Fruit fly (Drosophila melanogaster) whole organism, embryonic: ENCODE results near the gene CG15203.

Experiments
- Bteb2 ChIP-seq: fragments of 200-800 bp; sonication (Bioruptor generic); optimal IDR thresholded peaks from 2 replicates; lab custom pipeline; 2016; ENCODE audit warnings: missing biosample characterization, missing genetic modification characterization
- C15 ChIP-seq: fragments of 200-800 bp; sonication (Bioruptor generic); IDR thresholded peaks from 3 replicates; pipeline ENCODE4 v1.3.6; 2022; ENCODE audit warnings: missing biosample characterization, missing genetic modification characterization
- CG1024 ChIP-seq: fragments of 200-800 bp; sonication (Bioruptor generic); IDR thresholded peaks from 2 replicates; pipeline ENCODE4 v1.3.6; 2022; ENCODE audit warnings: missing biosample characterization, missing genetic modification characterization
- CG10366 ChIP-seq: fragments of 200-800 bp; sonication (Bioruptor generic); IDR thresholded peaks from 2 replicates; pipeline ENCODE4 v1.3.6; 2022; ENCODE audit warnings: missing biosample characterization, missing genetic modification characterization
- CG12071 ChIP-seq: fragments of 200-800 bp; sonication (Bioruptor generic); optimal IDR thresholded peaks from 3 replicates; lab custom pipeline; 2018; ENCODE audit warnings: missing biosample characterization, mild to moderate bottlenecking, missing genetic modification characterization
- CG12769 ChIP-seq: fragments of 200-800 bp; sonication (Bioruptor generic); optimal IDR thresholded peaks from 2 replicates; lab custom pipeline; 2019; ENCODE audit warnings: missing biosample characterization, mild to moderate bottlenecking, missing genetic modification characterization, moderate library complexity
- CG13287 ChIP-seq: fragments of 200-800 bp; sonication (Bioruptor generic); IDR thresholded peaks from 2 replicates; pipeline ENCODE4 v1.3.6; 2022; ENCODE audit warnings: missing biosample characterization, missing genetic modification characterization; ENCODE audit not compliant: partially characterized antibody
- CG1603 ChIP-seq: fragments of 200-800 bp; sonication (Bioruptor generic); optimal IDR thresholded peaks from 2 replicates; lab custom pipeline; 2019; ENCODE audit warnings: missing biosample characterization, mild to moderate bottlenecking, missing genetic modification characterization, moderate library complexity
- CG17361 ChIP-seq: fragments of 200-800 bp; sonication (Bioruptor generic); IDR thresholded peaks from 3 replicates; pipeline ENCODE4 v1.3.6; 2022; ENCODE audit warnings: missing biosample characterization, missing genetic modification characterization
- CG18262 ChIP-seq: fragments of 200-800 bp; optimal IDR thresholded peaks from 3 replicates; lab custom pipeline; 2019; ENCODE audit warnings: missing biosample characterization, mild to moderate bottlenecking, missing genetic modification characterization, moderate library complexity
- CG18619 ChIP-seq: fragments of 200-800 bp; sonication (Bioruptor generic); optimal IDR thresholded peaks from 3 replicates; lab custom pipeline; 2017; ENCODE audit warnings: missing biosample characterization, mild to moderate bottlenecking, missing genetic modification characterization
- CG2129 ChIP-seq: fragments of 200-800 bp; sonication (Bioruptor generic); IDR thresholded peaks from 2 replicates; pipeline ENCODE4 v1.3.6; 2022; ENCODE audit warnings: missing biosample characterization, missing genetic modification characterization; ENCODE audit not compliant: partially characterized antibody
- CG2199 ChIP-seq: fragments of 200-800 bp; sonication (Bioruptor generic); IDR thresholded peaks from 3 replicates; pipeline ENCODE4 v1.3.6; 2022; ENCODE audit warnings: missing biosample characterization, missing genetic modification characterization
- CG3847 ChIP-seq: fragments of 200-800 bp; sonication (Bioruptor generic); IDR thresholded peaks from 2 replicates; pipeline ENCODE4 v1.3.6; 2022; ENCODE audit warnings: missing biosample characterization, missing genetic modification characterization
- CG5180 ChIP-seq: fragments of 200-800 bp; sonication (Bioruptor generic); optimal IDR thresholded peaks from 3 replicates; lab custom pipeline; 2017; ENCODE audit warnings: missing biosample characterization, missing genetic modification characterization, mild to moderate bottlenecking, moderate library complexity, missing genetic modification reagents
- CG7372 ChIP-seq: fragments of 200-800 bp; sonication (Bioruptor generic); IDR thresholded peaks from 2 replicates; pipeline ENCODE4 v1.3.6; 2022; ENCODE audit warnings: missing biosample characterization, missing genetic modification characterization
- CG8290 ChIP-seq, 3 experiments: fragments of 200-800 bp; sonication (Bioruptor generic); optimal IDR thresholded peaks; 2 replicates each; lab custom pipeline; 2016 to 2019; ENCODE audit warnings: missing biosample characterization in 3 of 3, missing genetic modification characterization in 3 of 3, mild to moderate bottlenecking in 2 of 3, moderate library complexity in 1 of 3
- CG8924 ChIP-seq: fragments of 200-800 bp; optimal IDR thresholded peaks from 3 replicates; lab custom pipeline; 2019; ENCODE audit warnings: missing biosample characterization, mild to moderate bottlenecking, missing genetic modification characterization, moderate library complexity
- Camta ChIP-seq: fragments of 200-800 bp; sonication (Bioruptor generic); optimal IDR thresholded peaks from 2 replicates; lab custom pipeline; 2016; ENCODE audit warnings: missing biosample characterization, missing genetic modification characterization
- D19B ChIP-seq: fragments of 200-800 bp; sonication (Bioruptor generic); optimal IDR thresholded peaks from 2 replicates; lab custom pipeline; 2017; ENCODE audit warnings: missing biosample characterization, mild to moderate bottlenecking, missing genetic modification characterization
- Dek ChIP-seq: fragments of 200-800 bp; sonication (Bioruptor generic); optimal IDR thresholded peaks from 3 replicates; lab custom pipeline; 2019; ENCODE audit warnings: missing biosample characterization, mild to moderate bottlenecking, missing genetic modification characterization, moderate library complexity
- Dip2 ChIP-seq: fragments of 200-800 bp; sonication (Bioruptor generic); IDR thresholded peaks from 2 replicates; pipeline ENCODE4 v1.3.6; 2022; ENCODE audit warnings: missing biosample characterization, missing genetic modification characterization
- E2f2 ChIP-seq: fragments of 200-800 bp; sonication (Bioruptor generic); IDR thresholded peaks from 2 replicates; pipeline ENCODE4 v1.3.6; 2022; ENCODE audit warnings: missing biosample characterization, missing genetic modification characterization
- Fer1 ChIP-seq: fragments of 200-800 bp; sonication (Bioruptor generic); optimal IDR thresholded peaks from 2 replicates; lab custom pipeline; 2017; ENCODE audit warnings: missing biosample characterization, mild to moderate bottlenecking, missing genetic modification characterization
- Hey ChIP-seq: fragments of 200-800 bp; sonication (Bioruptor generic); optimal IDR thresholded peaks from 3 replicates; lab custom pipeline; 2018; ENCODE audit warnings: missing biosample characterization, mild to moderate bottlenecking, missing genetic modification characterization
- Hr78 ChIP-seq, 2 experiments: fragments of 200-800 bp in 1 of 2; fragments of >200 bp in 1 of 2; sonication (Bioruptor generic) in 1 of 2; optimal IDR thresholded peaks; 2 replicates each; lab custom pipeline; 2017 to 2019; ENCODE audit warnings: missing biosample characterization in 2 of 2, missing genetic modification characterization in 2 of 2, mild to moderate bottlenecking in 1 of 2, moderate library complexity in 1 of 2
- MBD-R2 ChIP-seq: fragments of 200-800 bp; sonication (Bioruptor generic); IDR thresholded peaks from 2 replicates; pipeline ENCODE4 v1.3.6; 2022; ENCODE audit warnings: missing biosample characterization, missing genetic modification characterization
- NK7.1 ChIP-seq: fragments of 200-800 bp; sonication (Bioruptor generic); optimal IDR thresholded peaks from 3 replicates; lab custom pipeline; 2016; ENCODE audit warnings: missing biosample characterization, missing genetic modification characterization
- Neu2 ChIP-seq: fragments of 200-800 bp; sonication (Bioruptor generic); optimal IDR thresholded peaks from 3 replicates; lab custom pipeline; 2016; ENCODE audit warnings: missing biosample characterization, missing genetic modification characterization, borderline replicate concordance
- Side ChIP-seq: fragments of 200-800 bp; sonication (Bioruptor generic); optimal IDR thresholded peaks from 2 replicates; lab custom pipeline; 2016; ENCODE audit warnings: missing biosample characterization, missing genetic modification characterization
- bsh ChIP-seq, 2 experiments: fragments of 200-800 bp; sonication (Bioruptor generic); optimal IDR thresholded peaks; 2 replicates each; lab custom pipeline; 2017 to 2018; ENCODE audit warnings: mild to moderate bottlenecking in 2 of 2, missing biosample characterization in 2 of 2, missing genetic modification characterization in 2 of 2, moderate library complexity in 1 of 2
- da ChIP-seq: fragments of 200-800 bp; sonication (Bioruptor generic); optimal IDR thresholded peaks from 2 replicates; lab custom pipeline; 2016; ENCODE audit warnings: missing biosample characterization, missing genetic modification characterization
- ems ChIP-seq: fragments of 200-800 bp; sonication (Bioruptor generic); optimal IDR thresholded peaks from 3 replicates; lab custom pipeline; 2016; ENCODE audit warnings: missing biosample characterization, missing genetic modification characterization
- gce ChIP-seq: fragments of 200-800 bp; sonication (Bioruptor generic); IDR thresholded peaks from 3 replicates; pipeline ENCODE4 v1.3.6; 2022; ENCODE audit warnings: missing biosample characterization, missing genetic modification characterization
- grn ChIP-seq: fragments of 200-800 bp; sonication (Bioruptor generic); optimal IDR thresholded peaks from 3 replicates; lab custom pipeline; 2017; ENCODE audit warnings: missing biosample characterization, missing genetic modification characterization
- ham ChIP-seq: fragments of 200-800 bp; sonication (Bioruptor generic); IDR thresholded peaks from 2 replicates; pipeline ENCODE4 v1.3.6; 2022; ENCODE audit warnings: missing biosample characterization, missing genetic modification characterization
- hth ChIP-seq: fragments of >200 bp; optimal IDR thresholded peaks from 2 replicates; lab custom pipeline; 2017; ENCODE audit warnings: inconsistent platforms
- ind ChIP-seq: fragments of 200-800 bp; sonication (Bioruptor generic); optimal IDR thresholded peaks from 3 replicates; lab custom pipeline; 2016; ENCODE audit warnings: missing biosample characterization, missing genetic modification characterization
- kah ChIP-seq: fragments of 200-800 bp; sonication (Bioruptor generic); optimal IDR thresholded peaks from 2 replicates; lab custom pipeline; 2018; ENCODE audit warnings: missing biosample characterization, mild to moderate bottlenecking, missing genetic modification characterization
- knrl ChIP-seq: fragments of 200-800 bp; sonication (Bioruptor generic); IDR thresholded peaks from 3 replicates; pipeline ENCODE4 v1.3.6; 2022; ENCODE audit warnings: missing biosample characterization, missing genetic modification characterization; ENCODE audit not compliant: partially characterized antibody
- luna ChIP-seq: fragments of 200-800 bp; sonication (Bioruptor generic); optimal IDR thresholded peaks from 2 replicates; lab custom pipeline; 2016; ENCODE audit warnings: missing biosample characterization, missing genetic modification characterization
- nerfin-2 ChIP-seq: fragments of 200-800 bp; sonication (Bioruptor generic); IDR thresholded peaks from 2 replicates; pipeline ENCODE4 v1.3.6; 2022; ENCODE audit warnings: missing biosample characterization, missing genetic modification characterization; ENCODE audit not compliant: partially characterized antibody
- otp ChIP-seq: fragments of 200-800 bp; sonication (Bioruptor generic); IDR thresholded peaks from 3 replicates; pipeline ENCODE4, ENCODE4 v1.3.6; 2022; ENCODE audit warnings: missing biosample characterization, missing genetic modification characterization
- ranshi ChIP-seq: fragments of 200-800 bp; sonication (Bioruptor generic); IDR thresholded peaks from 2 replicates; pipeline ENCODE4 v1.3.6; 2022; ENCODE audit warnings: missing biosample characterization, missing genetic modification characterization
- repo ChIP-seq: fragments of 200-800 bp; sonication (Bioruptor generic); optimal IDR thresholded peaks from 2 replicates; lab custom pipeline; 2016; ENCODE audit warnings: missing biosample characterization, missing genetic modification characterization
- row ChIP-seq: fragments of 200-800 bp; sonication (Bioruptor generic); IDR thresholded peaks from 3 replicates; pipeline ENCODE4 v1.3.6; 2022; ENCODE audit warnings: missing biosample characterization, missing genetic modification characterization
- so ChIP-seq: fragments of 200-800 bp; sonication (Bioruptor generic); IDR thresholded peaks from 3 replicates; pipeline ENCODE4 v1.3.6; 2022; ENCODE audit warnings: missing biosample characterization, missing genetic modification characterization
- trh ChIP-seq: fragments of 200-800 bp; sonication (Bioruptor generic); optimal IDR thresholded peaks from 2 replicates; lab custom pipeline; 2016; ENCODE audit warnings: missing biosample characterization, missing genetic modification characterization
- twi ChIP-seq: fragments of 200-800 bp; optimal IDR thresholded peaks from 2 replicates; lab custom pipeline; 2019; ENCODE audit warnings: missing biosample characterization, mild to moderate bottlenecking, missing genetic modification characterization, moderate library complexity
- vvl ChIP-seq: fragments of 200-800 bp; sonication (Bioruptor generic); IDR thresholded peaks from 2 replicates; pipeline ENCODE4 v1.3.6; 2022; ENCODE audit warnings: missing biosample characterization, missing genetic modification characterization

The CG15203 gene

DNA sequence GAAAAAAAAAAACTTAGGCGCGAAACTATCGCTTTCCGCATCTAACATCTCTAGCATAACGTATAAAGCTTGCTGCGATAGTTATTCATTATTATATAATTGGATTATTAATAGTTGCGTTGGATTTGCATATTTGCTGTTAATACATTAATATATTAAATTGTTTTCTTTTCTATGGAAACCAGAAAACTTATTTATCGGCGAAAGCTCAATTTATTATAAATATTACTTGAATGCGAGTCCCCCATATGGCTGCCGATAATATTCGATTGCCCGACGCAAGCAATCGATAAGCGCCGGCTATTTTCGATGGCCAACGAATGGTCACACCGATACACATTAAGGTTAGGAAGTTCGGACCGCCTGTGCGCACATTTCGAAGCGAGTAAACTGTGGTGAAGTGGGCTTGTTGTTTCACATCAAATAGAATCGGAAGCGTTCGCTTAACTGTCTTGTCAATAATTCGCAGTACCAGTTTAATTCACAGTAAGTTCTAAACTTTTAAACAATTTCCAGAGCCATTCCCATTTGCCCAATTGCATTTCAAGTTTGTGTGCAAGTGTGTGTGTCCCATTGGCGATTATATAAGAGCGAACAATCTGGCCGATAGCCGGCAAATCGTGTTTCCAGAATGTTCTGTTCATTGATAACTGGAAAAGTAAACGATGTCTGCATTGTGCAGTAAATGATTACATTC, 41.9 kb downstream of the CG15203 start, which contains the start of gene Hsp60A (continued):
- TF ChIP-seq CG3847 (GFP tag; lab: Robert Waterston, UW) = peak; percentile 25; the same call in 1 of the 2 replicates
- TF ChIP-seq bsh (GFP tag; optimal IDR thresholded peaks at IDR 0.05; lab: Kevin White, UChicago) = peak in 1 of 2 experiments; percentile 55
- peak; percentile 78 for TF ChIP-seq nerfin-2 (GFP tag; lab: Robert Waterston, UW)
- TF ChIP-seq CG5180 (GFP tag; lab: Kevin White, UChicago) = no peak
- TF ChIP-seq E2f2 (GFP tag; lab: Robert Waterston, UW) = peak; percentile 92
- TF ChIP-seq da (GFP tag; lab: Kevin White, UChicago) = no peak
- no peak for TF ChIP-seq ems (GFP tag; lab: Kevin White, UChicago)
- TF ChIP-seq luna (GFP tag; lab: Kevin White, UChicago) = no peak
- 0 out of 2 replicates have a peak, but pooled peaks have one; percentile 18 for TF ChIP-seq vvl (GFP tag; lab: Robert Waterston, UW)
- TF ChIP-seq hth = no peak
- TF ChIP-seq knrl (GFP tag; lab: Robert Waterston, UW) = peak; percentile 90
- TF ChIP-seq otp = 0 out of 3 replicates have a peak, but pooled peaks have one; percentile 13
- no peak for TF ChIP-seq Neu2 (GFP tag; lab: Kevin White, UChicago)
- TF ChIP-seq kah (GFP tag; lab: Kevin White, UChicago) = no peak
- TF ChIP-seq Bteb2 (GFP tag; lab: Kevin White, UChicago) = no peak
- peak; percentile 35 for TF ChIP-seq Dek
- TF ChIP-seq CG1603 (tag; lab: Kevin White, UChicago) = no peak
- TF ChIP-seq ham = no peak
- no peak for TF ChIP-seq CG12071
- peak; percentile 60; the same call in 1 of the 2 replicates for TF ChIP-seq CG2129
- no peak for TF ChIP-seq repo (GFP tag; lab: Kevin White, UChicago)
- TF ChIP-seq CG10366 = peak; percentile 47
- TF ChIP-seq Hey = no peak
- TF ChIP-seq Side (GFP tag; lab: Kevin White, UChicago) = no peak
- TF ChIP-seq C15 (GFP tag; lab: Robert Waterston, UW) = no peak
- no peak for TF ChIP-seq twi
- TF ChIP-seq ranshi (GFP tag; lab: Robert Waterston, UW) = no peak; the same call in 1 of the 2 replicates
- TF ChIP-seq Camta (GFP tag; lab: Kevin White, UChicago) = no peak
- TF ChIP-seq CG1024 = no peak
- no peak for TF ChIP-seq gce (GFP tag; lab: Robert Waterston, UW)
- peak; percentile 17 for TF ChIP-seq CG18619 (GFP tag; lab: Kevin White, UChicago)
- no peak for TF ChIP-seq grn (GFP tag; lab: Kevin White, UChicago)
- no peak for TF ChIP-seq NK7.1
- no peak for TF ChIP-seq CG12769
- TF ChIP-seq Dip2 (GFP tag; lab: Robert Waterston, UW) = no peak
- TF ChIP-seq CG8924 (tag; lab: Kevin White, UChicago) = peak; percentile 33
- TF ChIP-seq CG2199 (GFP tag; lab: Robert Waterston, UW) = no peak
- TF ChIP-seq CG17361 (GFP tag; lab: Robert Waterston, UW) = peak; percentile 60; the same call in 2 of the 3 replicates
- peak; percentile 55 for TF ChIP-seq Fer1
- no peak for TF ChIP-seq trh (GFP tag; lab: Kevin White, UChicago)
- peak; percentile 41 for TF ChIP-seq MBD-R2 (GFP tag; lab: Robert Waterston, UW)
- TF ChIP-seq CG8290 (GFP tag; optimal IDR thresholded peaks at IDR 0.05; lab: Kevin White, UChicago) = no peak
- no peak for TF ChIP-seq CG8290 (tag; optimal IDR thresholded peaks at IDR 0.05; lab: Kevin White, UChicago)
- no peak for TF ChIP-seq Hr78 (GFP tag; optimal IDR thresholded peaks at IDR 0.05; lab: Kevin White, UChicago)
- TF ChIP-seq ind (GFP tag; lab: Kevin White, UChicago) = peak; percentile 28
- no peak for TF ChIP-seq so (GFP tag; lab: Robert Waterston, UW)
- TF ChIP-seq D19B (GFP tag; lab: Kevin White, UChicago) = no peak
- TF ChIP-seq CG18262 (tag; lab: Kevin White, UChicago) = peak; percentile 3
- peak; percentile 82 for TF ChIP-seq row
- no peak for TF ChIP-seq CG7372 (GFP tag; lab: Robert Waterston, UW)
- TF ChIP-seq CG13287 (GFP tag; lab: Robert Waterston, UW) = peak; percentile 91
